Worm (Caenorhabditis elegans): ENCODE data around the gene C33A12.19.

The C33A12.19 gene

ce11 chrIV:9506251-9506650 is 10.5 kb upstream of the C33A12.19 start, which contains the start of gene ttr-9:
Gene ttr-9 (minus strand): TSS chrIV:9506351.
- TF ChIP-seq B0310.2 (tag; optimal IDR thresholded peaks at IDR 0.05) = no peak
- TF ChIP-seq hmbx-1 (tag; optimal IDR thresholded peaks at IDR 0.05) = no peak
- no peak for TF ChIP-seq hmg-4 (GFP tag; optimal IDR thresholded peaks at IDR 0.05)
- TF ChIP-seq F13C5.2 (tag; optimal IDR thresholded peaks at IDR 0.05) = no peak
- TF ChIP-seq pes-1 (GFP tag; IDR thresholded peaks at IDR 0.05) = no peak
- TF ChIP-seq sea-1 (GFP tag; conservative IDR thresholded peaks at IDR 0.05) = no peak
- TF ChIP-seq tra-4 (tag; optimal IDR thresholded peaks at IDR 0.05) = no peak
- TF ChIP-seq flt-1 (GFP tag; IDR thresholded peaks at IDR 0.05) = no peak
- no peak for TF ChIP-seq aly-1 (tag; optimal IDR thresholded peaks at IDR 0.05)
- no peak for TF ChIP-seq ceh-36 (tag; optimal IDR thresholded peaks at IDR 0.05)
- no peak for TF ChIP-seq ama-1 (optimal IDR thresholded peaks at IDR 0.05)
- no peak for TF ChIP-seq hnd-1 (tag; optimal IDR thresholded peaks at IDR 0.05)
- TF ChIP-seq ets-7 (tag; optimal IDR thresholded peaks at IDR 0.05) = no peak
- no peak for TF ChIP-seq tbx-37 (GFP tag; conservative IDR thresholded peaks at IDR 0.05)
- no peak for TF ChIP-seq ceh-13 (GFP tag; optimal IDR thresholded peaks at IDR 0.05)
- no peak for TF ChIP-seq scrt-1 (GFP tag; IDR thresholded peaks at IDR 0.05)
- TF ChIP-seq tbx-11 (GFP tag; IDR thresholded peaks at IDR 0.05) = no peak

ce11 chrIV:9508612-9509011 is 8.2 kb upstream of the C33A12.19 start, which contains the start of gene ethe-1:
Gene ethe-1 (minus strand): TSS chrIV:9508761.
- no peak for TF ChIP-seq ets-7 (tag; optimal IDR thresholded peaks at IDR 0.05)

ce11 chrIV:9510439-9510838 is 6.4 kb upstream of the C33A12.19 start, which contains the start of gene C33A12.4:
Gene C33A12.4 (minus strand): TSS chrIV:9510569.
- TF ChIP-seq ceh-13 (GFP tag; optimal IDR thresholded peaks at IDR 0.05) (no peak), tra-4 (tag; optimal IDR thresholded peaks at IDR 0.05) (no peak), flt-1 (GFP tag; IDR thresholded peaks at IDR 0.05) (no peak), pes-1 (GFP tag; IDR thresholded peaks at IDR 0.05) (no peak), ama-1 (optimal IDR thresholded peaks at IDR 0.05) (no peak), sea-1 (GFP tag; conservative IDR thresholded peaks at IDR 0.05) (no peak), aly-1 (tag; optimal IDR thresholded peaks at IDR 0.05) (no peak), scrt-1 (GFP tag; IDR thresholded peaks at IDR 0.05) (no peak), hmbx-1 (tag; optimal IDR thresholded peaks at IDR 0.05) (no peak), ceh-36 (tag; optimal IDR thresholded peaks at IDR 0.05) (no peak), ets-7 (tag; optimal IDR thresholded peaks at IDR 0.05) (no peak), tbx-37 (GFP tag; conservative IDR thresholded peaks at IDR 0.05) (no peak), B0310.2 (tag; optimal IDR thresholded peaks at IDR 0.05) (no peak), F13C5.2 (tag; optimal IDR thresholded peaks at IDR 0.05) (no peak), hmg-4 (GFP tag; optimal IDR thresholded peaks at IDR 0.05) (no peak), hnd-1 (tag; optimal IDR thresholded peaks at IDR 0.05) (no peak), tbx-11 (GFP tag; IDR thresholded peaks at IDR 0.05) (no peak)

- TF ChIP-seq flt-1 (GFP tag; IDR thresholded peaks at IDR 0.05) (0 out of 2 replicates have a peak, but pooled peaks have one; percentile 8), pes-1 (GFP tag; IDR thresholded peaks at IDR 0.05) (peak; percentile 49; the same call in 1 of the 2 replicates), aly-1 (tag; optimal IDR thresholded peaks at IDR 0.05) (no peak), scrt-1 (GFP tag; IDR thresholded peaks at IDR 0.05) (no peak), ama-1 (optimal IDR thresholded peaks at IDR 0.05) (peak; percentile 40), hmbx-1 (tag; optimal IDR thresholded peaks at IDR 0.05) (no peak), F13C5.2 (tag; optimal IDR thresholded peaks at IDR 0.05) (peak; percentile 52), tbx-11 (GFP tag; IDR thresholded peaks at IDR 0.05) (no peak), ceh-13 (GFP tag; optimal IDR thresholded peaks at IDR 0.05) (no peak), tbx-37 (GFP tag; conservative IDR thresholded peaks at IDR 0.05) (peak; percentile 29; the same call in 1 of the 2 replicates), sea-1 (GFP tag; conservative IDR thresholded peaks at IDR 0.05) (no peak), tra-4 (tag; optimal IDR thresholded peaks at IDR 0.05) (peak; percentile 37), hnd-1 (tag; optimal IDR thresholded peaks at IDR 0.05) (no peak), B0310.2 (tag; optimal IDR thresholded peaks at IDR 0.05) (peak; percentile 4), hmg-4 (GFP tag; optimal IDR thresholded peaks at IDR 0.05) (no peak), ceh-36 (tag; optimal IDR thresholded peaks at IDR 0.05) (no peak), ets-7 (tag; optimal IDR thresholded peaks at IDR 0.05) (no peak)
Observed at ce11 chrIV:9511221-9511638, 5.6 kb upstream of the C33A12.19 start.

DNA sequence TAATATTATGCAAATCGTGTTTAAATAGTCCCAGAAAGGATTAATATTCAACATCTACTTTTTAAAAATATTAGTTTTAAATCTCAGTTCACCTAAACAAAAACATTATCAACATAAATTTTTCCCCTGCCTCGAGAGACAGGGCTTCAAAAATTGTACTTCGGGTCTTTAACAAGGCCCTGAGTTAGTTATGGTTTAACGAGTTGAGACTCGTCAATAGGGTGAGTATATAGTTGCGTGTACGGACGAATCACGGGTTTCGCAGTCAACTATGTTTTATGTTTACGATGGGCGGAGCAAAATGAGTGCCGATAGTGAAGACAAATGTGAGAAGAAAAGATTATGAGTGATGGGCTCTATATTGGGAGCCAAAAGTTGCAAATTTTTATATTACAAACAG is 5.2 kb upstream of the C33A12.19 start:
- TF ChIP-seq F13C5.2 (tag; optimal IDR thresholded peaks at IDR 0.05) (no peak), aly-1 (tag; optimal IDR thresholded peaks at IDR 0.05) (no peak), hmbx-1 (tag; optimal IDR thresholded peaks at IDR 0.05) (no peak), tbx-11 (GFP tag; IDR thresholded peaks at IDR 0.05) (no peak), scrt-1 (GFP tag; IDR thresholded peaks at IDR 0.05) (no peak), pes-1 (GFP tag; IDR thresholded peaks at IDR 0.05) (no peak), ets-7 (tag; optimal IDR thresholded peaks at IDR 0.05) (no peak), ama-1 (optimal IDR thresholded peaks at IDR 0.05) (no peak), tbx-37 (GFP tag; conservative IDR thresholded peaks at IDR 0.05) (no peak), sea-1 (GFP tag; conservative IDR thresholded peaks at IDR 0.05) (no peak), B0310.2 (tag; optimal IDR thresholded peaks at IDR 0.05) (no peak), hmg-4 (GFP tag; optimal IDR thresholded peaks at IDR 0.05) (no peak), tra-4 (tag; optimal IDR thresholded peaks at IDR 0.05) (no peak), flt-1 (GFP tag; IDR thresholded peaks at IDR 0.05) (no peak), ceh-13 (GFP tag; optimal IDR thresholded peaks at IDR 0.05) (no peak), ceh-36 (tag; optimal IDR thresholded peaks at IDR 0.05) (no peak), hnd-1 (tag; optimal IDR thresholded peaks at IDR 0.05) (no peak)

ce11 chrIV:9512836-9513235 is 4.0 kb upstream of the C33A12.19 start, which contains the start of gene C33A12.3:
Gene C33A12.3 (minus strand): TSS chrIV:9513002.
- TF ChIP-seq hmbx-1 (tag; optimal IDR thresholded peaks at IDR 0.05) (no peak), flt-1 (GFP tag; IDR thresholded peaks at IDR 0.05) (no peak), tbx-11 (GFP tag; IDR thresholded peaks at IDR 0.05) (no peak), sea-1 (GFP tag; conservative IDR thresholded peaks at IDR 0.05) (no peak), ceh-36 (tag; optimal IDR thresholded peaks at IDR 0.05) (no peak), hmg-4 (GFP tag; optimal IDR thresholded peaks at IDR 0.05) (no peak), aly-1 (tag; optimal IDR thresholded peaks at IDR 0.05) (no peak), scrt-1 (GFP tag; IDR thresholded peaks at IDR 0.05) (no peak), ceh-13 (GFP tag; optimal IDR thresholded peaks at IDR 0.05) (no peak), tra-4 (tag; optimal IDR thresholded peaks at IDR 0.05) (no peak), F13C5.2 (tag; optimal IDR thresholded peaks at IDR 0.05) (no peak), hnd-1 (tag; optimal IDR thresholded peaks at IDR 0.05) (no peak), tbx-37 (GFP tag; conservative IDR thresholded peaks at IDR 0.05) (no peak)

ce11 chrIV:9513360-9513777 is 3.4 kb upstream of the C33A12.19 start:
- TF ChIP-seq B0310.2 (tag; optimal IDR thresholded peaks at IDR 0.05) (no peak), aly-1 (tag; optimal IDR thresholded peaks at IDR 0.05) (no peak), sea-1 (GFP tag; conservative IDR thresholded peaks at IDR 0.05) (no peak), flt-1 (GFP tag; IDR thresholded peaks at IDR 0.05) (no peak), pes-1 (GFP tag; IDR thresholded peaks at IDR 0.05) (no peak), tbx-37 (GFP tag; conservative IDR thresholded peaks at IDR 0.05) (no peak), ceh-13 (GFP tag; optimal IDR thresholded peaks at IDR 0.05) (no peak), scrt-1 (GFP tag; IDR thresholded peaks at IDR 0.05) (no peak), ceh-36 (tag; optimal IDR thresholded peaks at IDR 0.05) (no peak), hmbx-1 (tag; optimal IDR thresholded peaks at IDR 0.05) (no peak), ama-1 (optimal IDR thresholded peaks at IDR 0.05) (no peak), ets-7 (tag; optimal IDR thresholded peaks at IDR 0.05) (no peak), hnd-1 (tag; optimal IDR thresholded peaks at IDR 0.05) (no peak), hmg-4 (GFP tag; optimal IDR thresholded peaks at IDR 0.05) (no peak), F13C5.2 (tag; optimal IDR thresholded peaks at IDR 0.05) (no peak), tbx-11 (GFP tag; IDR thresholded peaks at IDR 0.05) (no peak), tra-4 (tag; optimal IDR thresholded peaks at IDR 0.05) (no peak)
